Fruit fly (Drosophila melanogaster): ENCODE measurements around the gene Gyc89Db.

Gene Gyc89Db

dm6 chr3R:16448378-16449134, 28.4 kb upstream of the Gyc89Db start (continued):
- peak; percentile 52; the same call in 1 of the 2 replicates for TF ChIP-seq danr (GFP tag; IDR thresholded peaks at IDR 0.05)
- no peak for TF ChIP-seq fru (optimal IDR thresholded peaks at IDR 0.05)
- peak; percentile 88 for TF ChIP-seq H15 (GFP tag; IDR thresholded peaks at IDR 0.05)
- peak; percentile 74 for TF ChIP-seq CG6272 (GFP tag; IDR thresholded peaks at IDR 0.05)
- TF ChIP-seq CG11456 (GFP tag; IDR thresholded peaks at IDR 0.05) = peak; percentile 83; the same call in 2 of the 3 replicates
- no peak for TF ChIP-seq prd (optimal IDR thresholded peaks at IDR 0.05)
- TF ChIP-seq prd (GFP tag; IDR thresholded peaks at IDR 0.05) = peak; percentile 83
- no peak for TF ChIP-seq pita (GFP tag; optimal IDR thresholded peaks at IDR 0.05)
- peak; percentile 85 for TF ChIP-seq CG17359 (tag; optimal IDR thresholded peaks at IDR 0.05)
- peak; percentile 28 for TF ChIP-seq Six4 (GFP tag; optimal IDR thresholded peaks at IDR 0.05)
- no peak for TF ChIP-seq CG14860 (GFP tag; IDR thresholded peaks at IDR 0.05; ENCODE audit: partially characterized antibody)
- no peak for TF ChIP-seq CG13287 (GFP tag; IDR thresholded peaks at IDR 0.05; ENCODE audit: partially characterized antibody)
- no peak for TF ChIP-seq CG6791 (GFP tag; IDR thresholded peaks at IDR 0.05; ENCODE audit: partially characterized antibody)
- peak; percentile 75 for TF ChIP-seq Blimp-1 (GFP tag; optimal IDR thresholded peaks at IDR 0.05)
- peak; percentile 66 for TF ChIP-seq salm (tag; optimal IDR thresholded peaks at IDR 0.05)
- peak; percentile 76; the same call in 1 of the 2 replicates for TF ChIP-seq Nf-YA (GFP tag; IDR thresholded peaks at IDR 0.05)
- TF ChIP-seq cato (GFP tag; optimal IDR thresholded peaks at IDR 0.05; ENCODE audit: borderline replicate concordance) = peak; percentile 58
- TF ChIP-seq CG33557 (GFP tag; optimal IDR thresholded peaks at IDR 0.05) = no peak
- TF ChIP-seq Bdp1 (GFP tag; optimal IDR thresholded peaks at IDR 0.05) = peak; percentile 63
- TF ChIP-seq trh (GFP tag; optimal IDR thresholded peaks at IDR 0.05) = peak; percentile 8
- TF ChIP-seq Deaf1 (tag; optimal IDR thresholded peaks at IDR 0.05) = no peak
- TF ChIP-seq CG14667 (GFP tag; IDR thresholded peaks at IDR 0.05) = peak; percentile 80
- no peak for TF ChIP-seq CG2116 (GFP tag; optimal IDR thresholded peaks at IDR 0.05)
- TF ChIP-seq NC2β (GFP tag; optimal IDR thresholded peaks at IDR 0.05) = peak; percentile 51
- TF ChIP-seq bab2 (GFP tag; optimal IDR thresholded peaks at IDR 0.05) = peak; percentile 35
- peak; percentile 85 for TF ChIP-seq sisA (GFP tag; IDR thresholded peaks at IDR 0.05)
- peak; percentile 87 for TF ChIP-seq sim (GFP tag; IDR thresholded peaks at IDR 0.05)
- TF ChIP-seq CG18262 (tag; optimal IDR thresholded peaks at IDR 0.05) = peak; percentile 82
- TF ChIP-seq shn (GFP tag; optimal IDR thresholded peaks at IDR 0.05) = peak; percentile 7
- peak; percentile 23 for TF ChIP-seq CG1529 (GFP tag; optimal IDR thresholded peaks at IDR 0.05)
- TF ChIP-seq CG8281 (tag; optimal IDR thresholded peaks at IDR 0.05) = no peak
- TF ChIP-seq Abd-B (GFP tag; optimal IDR thresholded peaks at IDR 0.05) = peak; percentile 42
- no peak for TF ChIP-seq pb (GFP tag; optimal IDR thresholded peaks at IDR 0.05)
- TF ChIP-seq CG11695 (GFP tag; IDR thresholded peaks at IDR 0.05) = peak; percentile 60
- peak; percentile 13 for TF ChIP-seq CTCF (GFP tag; optimal IDR thresholded peaks at IDR 0.05)
- TF ChIP-seq CG9727 (GFP tag; optimal IDR thresholded peaks at IDR 0.05) = peak; percentile 75
- TF ChIP-seq CG32767 (GFP tag; IDR thresholded peaks at IDR 0.05) = peak; percentile 68
- TF ChIP-seq CG12744 (GFP tag; optimal IDR thresholded peaks at IDR 0.05) = peak; percentile 35
- TF ChIP-seq eve (GFP tag; optimal IDR thresholded peaks at IDR 0.05) = peak in 1 of 2 experiments; percentile 94
- TF ChIP-seq Hr51 (GFP tag; optimal IDR thresholded peaks at IDR 0.05) = peak in 1 of 2 experiments; percentile 73
- TF ChIP-seq CG13775 (GFP tag; optimal IDR thresholded peaks at IDR 0.05) = peak; percentile 49
- peak in 1 of 2 experiments; percentile 60 for TF ChIP-seq Hr78 (GFP tag; optimal IDR thresholded peaks at IDR 0.05)
- peak; percentile 83 for TF ChIP-seq CG12071 (GFP tag; optimal IDR thresholded peaks at IDR 0.05)
- peak; percentile 87 for TF ChIP-seq H2.0 (GFP tag; IDR thresholded peaks at IDR 0.05)
- peak; percentile 66 for TF ChIP-seq CG12942 (GFP tag; optimal IDR thresholded peaks at IDR 0.05)
- TF ChIP-seq CG7357 (GFP tag; IDR thresholded peaks at IDR 0.05) = peak; percentile 55; the same call in 2 of the 3 replicates
- TF ChIP-seq zen2 (GFP tag; IDR thresholded peaks at IDR 0.05; ENCODE audit: partially characterized antibody) = no peak
- peak; percentile 51 for TF ChIP-seq Bteb2 (GFP tag; optimal IDR thresholded peaks at IDR 0.05)
- TF ChIP-seq CG3995 (GFP tag; optimal IDR thresholded peaks at IDR 0.05) = peak; percentile 49
- peak; percentile 38 for TF ChIP-seq CG33213 (GFP tag; optimal IDR thresholded peaks at IDR 0.05)

Measured in whole organism, embryonic.